Fruit fly (Drosophila melanogaster): ENCODE results near the gene CG32983.

Gene CG32983

DNA sequence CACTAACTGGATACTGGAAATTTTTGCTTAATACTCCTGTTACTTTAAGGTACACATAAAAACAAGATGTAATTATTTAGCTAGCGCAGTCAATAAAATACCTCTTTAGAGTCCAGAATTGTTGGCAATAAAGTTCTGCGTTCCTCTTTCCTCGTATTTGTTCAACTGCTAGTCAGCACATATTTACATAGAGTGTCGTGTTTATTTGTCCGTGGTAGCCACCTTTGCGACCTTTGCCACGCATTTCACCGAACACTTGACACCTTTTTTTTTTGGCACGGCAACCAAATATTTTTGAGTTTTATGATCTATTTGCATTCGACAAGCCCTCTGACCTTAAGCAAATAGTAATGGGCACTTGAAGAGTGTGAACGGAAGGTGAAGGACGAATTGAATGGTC is 19.7 kb upstream of the CG32983 start:
- TF ChIP-seq Clk (GFP tag; optimal IDR thresholded peaks at IDR 0.05) (no peak), CG12768 (GFP tag; optimal IDR thresholded peaks at IDR 0.05) (no peak), bab1 (GFP tag; optimal IDR thresholded peaks at IDR 0.05) (no peak)

DNA sequence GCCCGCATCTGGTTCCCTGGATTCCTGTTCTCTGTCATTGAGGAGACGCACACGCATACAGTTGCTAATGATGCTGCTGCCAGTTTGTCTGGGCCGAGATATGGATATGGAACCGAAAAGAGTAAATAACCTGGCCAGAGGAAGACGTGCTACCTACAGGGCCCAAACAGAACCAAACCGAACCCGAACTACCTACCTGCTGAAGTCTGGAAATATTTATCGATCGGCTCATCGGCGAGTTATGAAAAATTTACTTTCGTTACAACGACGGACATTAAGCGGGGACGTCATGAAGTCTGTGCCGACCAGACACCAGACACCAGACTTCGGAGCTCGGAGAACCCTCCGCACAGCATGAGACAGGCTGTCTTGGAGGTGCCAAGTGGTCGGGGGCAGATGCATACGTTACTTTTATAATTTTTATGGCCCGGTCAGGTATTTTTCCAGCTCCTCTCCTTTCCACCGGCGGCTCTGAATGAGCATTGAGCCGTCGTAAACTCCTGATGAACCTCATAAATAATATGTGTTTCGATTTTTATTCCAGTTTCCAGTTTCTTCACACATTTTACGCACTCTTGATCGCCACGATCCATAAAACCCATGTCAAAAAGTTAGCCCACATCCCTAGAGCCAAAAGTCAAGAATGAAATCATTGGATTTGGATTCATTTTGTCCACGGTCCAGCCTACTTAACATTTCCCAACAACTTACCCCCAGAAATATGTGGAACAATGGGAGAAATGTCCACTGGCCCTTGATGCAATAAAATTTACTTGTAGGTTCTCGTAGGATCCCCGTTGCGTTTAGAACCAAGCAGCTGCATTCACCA is 18.7 kb upstream of the CG32983 start:
- TF ChIP-seq CG7045 (GFP tag; optimal IDR thresholded peaks at IDR 0.05) (no peak), tj (GFP tag; optimal IDR thresholded peaks at IDR 0.05) (no peak), CG33017 (tag; optimal IDR thresholded peaks at IDR 0.05) (no peak), CG5204 (GFP tag; optimal IDR thresholded peaks at IDR 0.05) (no peak), ovo (GFP tag; optimal IDR thresholded peaks at IDR 0.05) (no peak), kay (GFP tag; ENCODE audit: borderline replicate concordance) (no peak), Mnt (GFP tag; optimal IDR thresholded peaks at IDR 0.05) (no peak), CG14711 (tag; optimal IDR thresholded peaks at IDR 0.05) (no peak), CG12768 (GFP tag; optimal IDR thresholded peaks at IDR 0.05) (no peak), bab1 (GFP tag; optimal IDR thresholded peaks at IDR 0.05) (no peak)

- TF ChIP-seq Hr96 (GFP tag; optimal IDR thresholded peaks at IDR 0.05) (no peak), kay (GFP tag; ENCODE audit: borderline replicate concordance) (no peak)
These were observed 16.5 kb upstream of the CG32983 start for dm6 chr2L:8849170-8849569.

dm6 chr2L:8851061-8851460 is 14.6 kb upstream of the CG32983 start:
- TF ChIP-seq ovo (GFP tag; optimal IDR thresholded peaks at IDR 0.05) (no peak), CG7045 (GFP tag; optimal IDR thresholded peaks at IDR 0.05) (no peak), cic (GFP tag; optimal IDR thresholded peaks at IDR 0.05) (no peak), tj (GFP tag; optimal IDR thresholded peaks at IDR 0.05) (no peak), bab1 (GFP tag; optimal IDR thresholded peaks at IDR 0.05) (no peak), CG12768 (GFP tag; optimal IDR thresholded peaks at IDR 0.05) (no peak), kay (GFP tag; ENCODE audit: borderline replicate concordance) (no peak), Hr96 (GFP tag; optimal IDR thresholded peaks at IDR 0.05) (no peak), CG5204 (GFP tag; optimal IDR thresholded peaks at IDR 0.05) (no peak), CG14711 (tag; optimal IDR thresholded peaks at IDR 0.05) (no peak), Mnt (GFP tag; optimal IDR thresholded peaks at IDR 0.05) (no peak), Crg-1 (GFP tag; optimal IDR thresholded peaks at IDR 0.05) (no peak), pad (GFP tag; optimal IDR thresholded peaks at IDR 0.05) (no peak), toe (GFP tag; optimal IDR thresholded peaks at IDR 0.05) (no peak), CG33017 (tag; optimal IDR thresholded peaks at IDR 0.05) (no peak), cnc (optimal IDR thresholded peaks at IDR 0.05) (no peak), CG1620 (GFP tag; optimal IDR thresholded peaks at IDR 0.05) (no peak), CG11617 (GFP tag; optimal IDR thresholded peaks at IDR 0.05) (no peak), Clk (GFP tag; optimal IDR thresholded peaks at IDR 0.05) (no peak), CG7101 (tag; optimal IDR thresholded peaks at IDR 0.05) (no peak)

DNA sequence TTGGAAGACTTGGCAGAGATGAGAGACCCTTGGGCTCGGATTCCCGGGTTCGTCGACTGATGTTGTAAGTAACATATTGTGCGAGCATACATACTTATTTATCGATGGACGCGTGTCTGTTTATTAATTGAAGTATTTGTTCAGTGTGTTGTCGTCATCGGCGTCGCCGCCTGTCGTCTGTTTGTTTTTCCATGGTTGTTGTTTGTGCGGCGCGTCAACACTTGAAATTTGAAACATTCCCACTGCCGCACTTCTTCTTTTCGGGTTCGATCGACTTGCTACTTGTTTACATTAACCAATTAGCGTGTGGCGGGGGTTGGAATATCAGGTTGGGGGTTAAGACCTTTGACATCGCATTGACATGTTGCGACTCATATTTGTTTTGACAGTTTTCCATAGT is 13.4 kb upstream of the CG32983 start:
- TF ChIP-seq cic (GFP tag; optimal IDR thresholded peaks at IDR 0.05) (no peak), CG33017 (tag; optimal IDR thresholded peaks at IDR 0.05) (no peak), CG12768 (GFP tag; optimal IDR thresholded peaks at IDR 0.05) (no peak), CG14711 (tag; optimal IDR thresholded peaks at IDR 0.05) (no peak), CG1620 (GFP tag; optimal IDR thresholded peaks at IDR 0.05) (no peak), CG11617 (GFP tag; optimal IDR thresholded peaks at IDR 0.05) (no peak), tj (GFP tag; optimal IDR thresholded peaks at IDR 0.05) (no peak), CG7101 (tag; optimal IDR thresholded peaks at IDR 0.05) (no peak), CG5204 (GFP tag; optimal IDR thresholded peaks at IDR 0.05) (no peak), Crg-1 (GFP tag; optimal IDR thresholded peaks at IDR 0.05) (no peak), pad (GFP tag; optimal IDR thresholded peaks at IDR 0.05) (no peak), Hr96 (GFP tag; optimal IDR thresholded peaks at IDR 0.05) (no peak), cnc (optimal IDR thresholded peaks at IDR 0.05) (no peak), kay (GFP tag; ENCODE audit: borderline replicate concordance) (no peak), ovo (GFP tag; optimal IDR thresholded peaks at IDR 0.05) (no peak), bab1 (GFP tag; optimal IDR thresholded peaks at IDR 0.05) (no peak), Mnt (GFP tag; optimal IDR thresholded peaks at IDR 0.05) (no peak), CG7045 (GFP tag; optimal IDR thresholded peaks at IDR 0.05) (no peak), Clk (GFP tag; optimal IDR thresholded peaks at IDR 0.05) (no peak)

DNA sequence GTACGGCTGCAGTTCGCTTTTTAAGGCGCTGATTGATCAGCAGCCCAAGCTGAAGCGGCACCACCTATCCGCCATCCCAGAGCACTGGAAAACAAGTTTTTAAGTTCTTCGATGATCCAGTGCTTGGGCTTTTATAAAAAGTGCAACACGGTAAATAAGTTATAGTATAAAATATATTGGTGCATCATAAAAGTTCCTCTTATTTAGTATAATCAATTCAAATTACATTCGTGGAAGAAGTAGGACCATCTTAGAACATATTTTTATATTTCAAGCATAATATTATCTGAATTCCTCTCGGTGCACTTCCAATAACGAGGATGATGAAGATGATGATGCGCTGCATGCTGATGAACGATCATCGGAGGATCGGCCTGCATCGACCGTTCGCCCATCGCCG is 10.2 kb upstream of the CG32983 start:
- TF ChIP-seq bab1 (GFP tag; optimal IDR thresholded peaks at IDR 0.05) (no peak), CG1620 (GFP tag; optimal IDR thresholded peaks at IDR 0.05) (no peak), CG12768 (GFP tag; optimal IDR thresholded peaks at IDR 0.05) (no peak), kay (GFP tag; ENCODE audit: borderline replicate concordance) (no peak), CG11617 (GFP tag; optimal IDR thresholded peaks at IDR 0.05) (no peak), Crg-1 (GFP tag; optimal IDR thresholded peaks at IDR 0.05) (no peak), CG33017 (tag; optimal IDR thresholded peaks at IDR 0.05) (no peak), toe (GFP tag; optimal IDR thresholded peaks at IDR 0.05) (no peak)

DNA sequence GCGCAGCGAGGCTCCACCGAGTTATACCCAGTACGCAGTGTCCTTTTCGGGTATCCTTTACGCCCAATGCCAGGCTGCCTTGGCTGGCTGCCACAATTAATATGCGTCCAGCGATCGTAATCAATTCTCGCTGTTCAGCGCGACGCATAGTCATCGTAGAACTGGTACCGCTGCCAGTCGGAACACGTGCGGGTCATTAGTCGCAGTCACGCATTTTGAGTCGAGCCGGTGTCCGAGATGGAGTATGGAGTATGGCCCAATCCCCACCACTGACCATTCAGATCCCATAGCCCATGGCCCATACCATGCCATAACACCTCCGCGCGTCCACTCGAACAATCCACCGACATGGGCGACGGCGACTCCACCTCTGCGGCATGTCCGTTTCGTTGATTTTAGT is 7.9 kb upstream of the CG32983 start:
- TF ChIP-seq tj (GFP tag; optimal IDR thresholded peaks at IDR 0.05) (no peak), cnc (optimal IDR thresholded peaks at IDR 0.05) (no peak), kay (GFP tag; ENCODE audit: borderline replicate concordance) (no peak), Clk (GFP tag; optimal IDR thresholded peaks at IDR 0.05) (no peak), CG1620 (GFP tag; optimal IDR thresholded peaks at IDR 0.05) (no peak), toe (GFP tag; optimal IDR thresholded peaks at IDR 0.05) (no peak), CG33017 (tag; optimal IDR thresholded peaks at IDR 0.05) (no peak)
